Worm (Caenorhabditis elegans) whole organism, L2 larva: Measurements from ENCODE around the gene Y37D8A.5.

Source experiments
- C34F6.9 ChIP-seq: fragments of 150-350 bp; optimal IDR thresholded peaks from 2 replicates; lab custom pipeline; 2014; ENCODE audit warnings: missing biosample characterization, missing genetic modification characterization
- F13H6.1 ChIP-seq: sonication (generic microtip); optimal IDR thresholded peaks from 2 replicates; lab custom pipeline; 2016; ENCODE audit warnings: missing genetic modification characterization, missing compliant biosample characterization
- R02D3.7 ChIP-seq: fragments of 150-350 bp; optimal IDR thresholded peaks from 2 replicates; lab custom pipeline; 2014; ENCODE audit warnings: missing biosample characterization, missing genetic modification characterization
- Y55F3AM.14 ChIP-seq: fragments of 200-800 bp; sonication (Bioruptor generic); optimal IDR thresholded peaks from 2 replicates; lab custom pipeline; 2018; ENCODE audit warnings: mild to moderate bottlenecking, missing genetic modification characterization, missing compliant biosample characterization
- ZK546.5 ChIP-seq: sonication (generic microtip); optimal IDR thresholded peaks from 2 replicates; lab custom pipeline; 2017; ENCODE audit warnings: missing biosample characterization, missing genetic modification characterization
- aly-2 ChIP-seq: fragments of 150-350 bp; optimal IDR thresholded peaks from 2 replicates; lab custom pipeline; 2014; ENCODE audit warnings: missing biosample characterization, missing genetic modification characterization
- ama-1 ChIP-seq: fragments of 150-350 bp; optimal IDR thresholded peaks from 2 replicates; lab custom pipeline; 2018; ENCODE audit warnings: inconsistent platforms
- blmp-1 ChIP-seq: sonication (generic microtip); optimal IDR thresholded peaks from 2 replicates; lab custom pipeline; 2017; ENCODE audit warnings: missing genetic modification characterization, mild to moderate bottlenecking, missing compliant biosample characterization, antibody characterized with exemption, moderate library complexity; ENCODE audit not compliant: insufficient read depth
- ceh-16 ChIP-seq: fragments of 150-350 bp; optimal IDR thresholded peaks from 2 replicates; lab custom pipeline; 2014; ENCODE audit warnings: missing biosample characterization, missing genetic modification characterization
- ceh-82 ChIP-seq: fragments of 150-350 bp; optimal IDR thresholded peaks from 2 replicates; lab custom pipeline; 2014; ENCODE audit warnings: missing biosample characterization, missing genetic modification characterization
- crh-2 ChIP-seq: sonication (generic microtip); optimal IDR thresholded peaks from 2 replicates; lab custom pipeline; 2017; ENCODE audit warnings: missing biosample characterization, missing genetic modification characterization
- dmd-4 ChIP-seq: sonication (generic microtip); optimal IDR thresholded peaks from 2 replicates; lab custom pipeline; 2017; ENCODE audit warnings: missing biosample characterization, missing genetic modification characterization
- elt-1 ChIP-seq: fragments of 150-350 bp; optimal IDR thresholded peaks from 2 replicates; lab custom pipeline; 2014; ENCODE audit warnings: missing biosample characterization, missing genetic modification characterization
- gmeb-1 ChIP-seq: fragments of 150-350 bp; optimal IDR thresholded peaks from 2 replicates; lab custom pipeline; 2014; ENCODE audit warnings: missing biosample characterization, missing genetic modification characterization
- lin-11 ChIP-seq: fragments of 150-350 bp; sonication (generic microtip); optimal IDR thresholded peaks from 2 replicates; lab custom pipeline; 2014; ENCODE audit warnings: missing biosample characterization, missing genetic modification characterization, inconsistent platforms, mixed read lengths
- lsy-2 ChIP-seq, 2 experiments: fragments of 150-350 bp in 1 of 2; sonication (generic microtip) in 1 of 2; optimal IDR thresholded peaks; 2 replicates each; lab custom pipeline; 2014 to 2017; ENCODE audit warnings: missing biosample characterization in 2 of 2, missing genetic modification characterization in 2 of 2
- mbf-1 ChIP-seq: sonication (generic microtip); optimal IDR thresholded peaks from 2 replicates; lab custom pipeline; 2017; ENCODE audit warnings: missing biosample characterization, missing genetic modification characterization
- mdl-1 ChIP-seq, 2 experiments: fragments of 150-350 bp in 1 of 2; sonication (generic microtip) in 1 of 2; optimal IDR thresholded peaks; 2 replicates each; lab custom pipeline; 2017; ENCODE audit warnings: missing biosample characterization in 2 of 2, missing genetic modification characterization in 2 of 2
- nhr-10 ChIP-seq: sonication (generic microtip); optimal IDR thresholded peaks from 2 replicates; lab custom pipeline; 2017; ENCODE audit warnings: missing biosample characterization, missing genetic modification characterization
- nhr-129 ChIP-seq: fragments of 150-350 bp; optimal IDR thresholded peaks from 2 replicates; lab custom pipeline; 2014; ENCODE audit warnings: missing biosample characterization, missing genetic modification characterization
- nhr-23 ChIP-seq: fragments of 150-350 bp; optimal IDR thresholded peaks from 2 replicates; lab custom pipeline; 2014; ENCODE audit warnings: missing biosample characterization, missing genetic modification reagents, missing genetic modification characterization
- nhr-25 ChIP-seq: fragments of 150-350 bp; sonication (generic microtip); optimal IDR thresholded peaks from 3 replicates; lab custom pipeline; 2014; ENCODE audit warnings: missing biosample characterization, missing genetic modification characterization
- nhr-6 ChIP-seq: fragments of 150-350 bp; optimal IDR thresholded peaks from 2 replicates; lab custom pipeline; 2014; ENCODE audit warnings: missing biosample characterization, missing genetic modification characterization
- nhr-77 ChIP-seq: fragments of 150-350 bp; optimal IDR thresholded peaks from 2 replicates; lab custom pipeline; 2014; ENCODE audit warnings: missing biosample characterization, missing genetic modification characterization
- peb-1 ChIP-seq: fragments of 150-350 bp; optimal IDR thresholded peaks from 2 replicates; lab custom pipeline; 2014; ENCODE audit warnings: missing biosample characterization, missing genetic modification characterization
- sem-4 ChIP-seq: fragments of 150-350 bp; optimal IDR thresholded peaks from 2 replicates; lab custom pipeline; 2014; ENCODE audit warnings: missing biosample characterization, missing genetic modification reagents, missing genetic modification characterization
- sma-3 ChIP-seq: sonication (generic microtip); optimal IDR thresholded peaks from 2 replicates; lab custom pipeline; 2016; ENCODE audit warnings: missing genetic modification reagents, missing genetic modification characterization, missing compliant biosample characterization
- sma-9 ChIP-seq, 2 experiments: fragments of 150-350 bp in 1 of 2; sonication (generic microtip) in 1 of 2; optimal IDR thresholded peaks; 2 replicates each; lab custom pipeline; 2014 to 2016; ENCODE audit warnings: missing genetic modification characterization in 2 of 2, mild to moderate bottlenecking in 1 of 2, missing biosample characterization in 1 of 2, missing compliant biosample characterization in 1 of 2, missing genetic modification reagents in 1 of 2, moderate library complexity in 1 of 2
- snpc-4 ChIP-seq: fragments of 150-350 bp; optimal IDR thresholded peaks from 2 replicates; lab custom pipeline; 2014; ENCODE audit warnings: missing biosample characterization, missing genetic modification characterization
- unc-39 ChIP-seq: fragments of 150-350 bp; optimal IDR thresholded peaks from 2 replicates; lab custom pipeline; 2014; ENCODE audit warnings: missing biosample characterization, missing genetic modification characterization
- unc-55 ChIP-seq: fragments of 150-350 bp; sonication (generic microtip); optimal IDR thresholded peaks from 3 replicates; lab custom pipeline; 2014; ENCODE audit warnings: missing biosample characterization, missing genetic modification reagents, missing genetic modification characterization
- ztf-1 ChIP-seq: fragments of 200-800 bp; sonication (Bioruptor generic); conservative IDR thresholded peaks from 2 replicates; pipeline ENCODE4 v1.3.6; 2022; ENCODE audit warnings: missing genetic modification characterization, missing compliant biosample characterization

Gene Y37D8A.5

ce11 chrIII:12819909-12820308, 35.4 kb downstream of the Y37D8A.5 start, which contains the start of the genes Y37D8A.2 and Y37D8A.25:
Gene Y37D8A.2 (plus strand): TSS chrIII:12820193.
Gene Y37D8A.25 (minus strand): TSS chrIII:12820253.
- TF ChIP-seq nhr-129 (tag; lab: Kevin White, UChicago), result peak; percentile 1
- no peak for TF ChIP-seq elt-1 (tag; lab: Kevin White, UChicago)

DNA sequence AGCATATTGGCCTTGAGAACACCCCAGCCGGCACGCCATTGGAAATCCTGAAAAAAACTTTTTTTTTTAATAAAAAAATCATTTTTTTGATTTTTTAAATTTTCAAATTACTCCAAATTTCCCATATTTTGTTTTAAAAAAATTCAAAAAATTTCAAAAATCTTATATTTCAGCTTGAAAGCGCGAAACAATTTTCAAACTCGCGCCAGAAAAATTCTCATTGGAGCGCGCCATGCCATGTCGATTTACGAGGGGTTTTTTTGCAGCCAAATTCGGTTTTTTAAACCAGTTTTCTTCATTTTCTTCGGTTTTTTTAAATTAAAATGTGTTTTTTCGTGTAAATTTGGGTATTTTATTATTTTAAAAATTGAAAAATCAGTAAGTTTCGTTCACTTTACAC, 36.1 kb downstream of the Y37D8A.5 start:
- TF ChIP-seq sma-9 (GFP tag; optimal IDR thresholded peaks at IDR 0.05; lab: Kevin White, UChicago), result no peak
- no peak for TF ChIP-seq sma-9 (tag; optimal IDR thresholded peaks at IDR 0.05; lab: Kevin White, UChicago)
- no peak for TF ChIP-seq blmp-1
- no peak for TF ChIP-seq nhr-10
- no peak for TF ChIP-seq ztf-1 (GFP tag; lab: Robert Waterston, UW)
- no peak for TF ChIP-seq ama-1 (lab: Kevin White, UChicago)
- TF ChIP-seq ceh-82 (tag; lab: Kevin White, UChicago), result no peak
- no peak for TF ChIP-seq nhr-77 (tag; lab: Kevin White, UChicago)
- TF ChIP-seq ZK546.5 (tag; lab: Kevin White, UChicago), result no peak
- no peak for TF ChIP-seq sma-3 (GFP tag; lab: Kevin White, UChicago)
- no peak for TF ChIP-seq nhr-129 (tag; lab: Kevin White, UChicago)
- no peak for TF ChIP-seq nhr-6 (tag; lab: Kevin White, UChicago)

DNA sequence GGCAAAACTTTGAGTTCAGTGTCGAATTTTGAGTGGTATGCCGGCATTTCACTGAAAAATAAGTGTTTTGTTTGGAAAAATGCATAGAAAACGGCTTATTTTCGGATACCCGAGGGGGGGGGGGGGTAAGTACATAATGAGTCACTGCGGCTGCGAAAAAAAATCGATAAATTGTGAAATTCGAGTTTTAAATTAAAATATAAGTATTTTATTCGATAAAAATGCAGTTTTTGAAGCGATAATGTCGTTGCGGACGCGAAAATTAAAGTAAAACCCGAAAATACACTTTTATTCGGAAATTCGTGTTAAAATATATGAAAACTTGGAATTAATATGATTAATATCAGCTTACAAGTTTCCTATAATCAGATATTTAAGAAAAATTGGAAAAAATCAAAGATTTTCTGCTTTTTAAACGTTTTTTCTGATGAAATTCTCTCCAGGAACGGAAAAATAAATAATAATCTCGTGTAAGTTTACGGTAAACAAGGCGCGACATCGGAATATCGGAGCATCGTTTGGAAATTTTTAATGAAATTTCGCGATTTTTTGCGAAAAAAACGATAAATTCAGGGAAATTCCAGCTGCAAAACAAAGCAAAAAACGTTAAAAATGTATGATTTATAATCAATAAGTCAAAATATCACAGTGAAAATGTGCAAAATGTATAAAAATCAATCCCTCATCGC, 37.1 kb downstream of the Y37D8A.5 start, which contains the start of gene arx-5:
Gene arx-5, minus strand, starts transcription at position 51 of the 689 bp plus-strand sequence.
- TF ChIP-seq unc-39 (tag; lab: Kevin White, UChicago) (no peak), R02D3.7 (peak; percentile 86), C34F6.9 (tag; lab: Kevin White, UChicago) (peak; percentile 33), ama-1 (lab: Kevin White, UChicago) (peak; percentile 11), lsy-2 (tag; optimal IDR thresholded peaks at IDR 0.05; lab: Kevin White, UChicago) (peak; percentile 19 to 44), sem-4 (tag; lab: Kevin White, UChicago) (peak; percentile 4), unc-55 (peak; percentile 32), nhr-25 (tag; lab: Kevin White, UChicago) (no peak), gmeb-1 (peak; percentile 31), crh-2 (tag; lab: Kevin White, UChicago) (no peak)

DNA sequence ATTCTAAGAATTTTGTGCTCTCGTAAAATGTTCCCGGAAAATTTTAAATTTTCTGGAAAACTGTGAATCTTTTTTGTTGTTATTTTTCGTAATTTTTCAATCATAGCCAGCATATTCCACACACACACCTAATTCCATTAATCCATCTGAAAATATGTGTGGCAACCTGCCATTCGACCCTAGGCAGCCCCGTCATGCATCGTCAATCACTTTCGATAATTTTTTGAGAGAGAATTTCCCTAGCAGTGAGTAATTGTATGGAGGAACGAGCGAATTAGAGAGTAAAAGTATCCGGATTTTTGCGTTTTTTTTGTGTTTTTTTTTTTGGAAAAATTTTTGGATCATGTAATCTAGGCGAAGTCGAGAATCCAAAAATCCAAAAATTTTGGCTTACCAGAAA, 42.1 kb downstream of the Y37D8A.5 start, which contains the start of gene BE10.4:
Gene BE10.4, plus strand, starts transcription at position 301 of the 400 bp plus-strand sequence.
- TF ChIP-seq sem-4 (tag; lab: Kevin White, UChicago) (no peak), unc-55 (no peak), aly-2 (tag; lab: Kevin White, UChicago) (no peak), ceh-16 (tag; lab: Kevin White, UChicago) (no peak), Y55F3AM.14 (GFP tag; lab: Kevin White, UChicago) (no peak), nhr-23 (no peak), elt-1 (tag; lab: Kevin White, UChicago) (no peak), gmeb-1 (no peak), ztf-1 (GFP tag; lab: Robert Waterston, UW) (no peak), mdl-1 (tag; optimal IDR thresholded peaks at IDR 0.05; lab: Kevin White, UChicago) (no peak)

- no peak for TF ChIP-seq ZK546.5 (tag; lab: Kevin White, UChicago)
- TF ChIP-seq F13H6.1 (tag; lab: Kevin White, UChicago), result no peak
- TF ChIP-seq snpc-4, result no peak
- TF ChIP-seq lin-11 (tag; lab: Kevin White, UChicago), result no peak
- no peak for TF ChIP-seq ztf-1 (GFP tag; lab: Robert Waterston, UW)
- no peak for TF ChIP-seq peb-1 (tag; lab: Kevin White, UChicago)
- TF ChIP-seq sma-9 (GFP tag; optimal IDR thresholded peaks at IDR 0.05; lab: Kevin White, UChicago), result no peak
- no peak for TF ChIP-seq sma-9 (tag; optimal IDR thresholded peaks at IDR 0.05; lab: Kevin White, UChicago)
These were observed 47.6 kb downstream of the Y37D8A.5 start, which contains the start of gene BE10.3 for ce11 chrIII:12807726-12808125. Gene BE10.3 (plus strand): TSS chrIII:12808026.

ce11 chrIII:12806712-12807111, 48.6 kb downstream of the Y37D8A.5 start, which contains the start of gene BE10.5:
Gene BE10.5 (minus strand): TSS chrIII:12806812.
- TF ChIP-seq nhr-6 (tag; lab: Kevin White, UChicago) (no peak), mbf-1 (tag; lab: Kevin White, UChicago) (no peak), blmp-1 (no peak), dmd-4 (tag; lab: Kevin White, UChicago) (no peak), unc-39 (tag; lab: Kevin White, UChicago) (no peak), nhr-77 (tag; lab: Kevin White, UChicago) (no peak), F13H6.1 (tag; lab: Kevin White, UChicago) (no peak)
